Worm (Caenorhabditis elegans): Measurements from ENCODE around the gene T05A8.6.

Gene T05A8.6

ce11 chrII:2764664-2765063 lies 25.1 kb upstream of the T05A8.6 start, which contains the start of gene fbxb-108:
fbxb-108 (plus strand) TSS chrII:2764964.
- TF ChIP-seq W03F9.2 (tag; optimal IDR thresholded peaks at IDR 0.05) (no peak), dao-5 (tag; optimal IDR thresholded peaks at IDR 0.05) (no peak), him-1 (tag; optimal IDR thresholded peaks at IDR 0.05) (no peak)

ce11 chrII:2762108-2762507 lies 22.6 kb upstream of the T05A8.6 start, which contains the start of gene fbxb-106:
fbxb-106 (plus strand) TSS chrII:2762408.
- TF ChIP-seq him-1 (tag; optimal IDR thresholded peaks at IDR 0.05) = no peak
- TF ChIP-seq W03F9.2 (tag; optimal IDR thresholded peaks at IDR 0.05) = no peak
- TF ChIP-seq dao-5 (tag; optimal IDR thresholded peaks at IDR 0.05) = no peak

ce11 chrII:2758476-2758875 lies 19.0 kb upstream of the T05A8.6 start, which contains the start of gene fbxb-107:
fbxb-107 (plus strand) TSS chrII:2758772.
- no peak for TF ChIP-seq dao-5 (tag; optimal IDR thresholded peaks at IDR 0.05)
- no peak for TF ChIP-seq him-1 (tag; optimal IDR thresholded peaks at IDR 0.05)
- no peak for TF ChIP-seq W03F9.2 (tag; optimal IDR thresholded peaks at IDR 0.05)

- TF ChIP-seq dao-5 (tag; optimal IDR thresholded peaks at IDR 0.05) (no peak), W03F9.2 (tag; optimal IDR thresholded peaks at IDR 0.05) (no peak), him-1 (tag; optimal IDR thresholded peaks at IDR 0.05) (no peak)
Measured at ce11 chrII:2757954-2758353, 18.4 kb upstream of the T05A8.6 start, which contains the start of gene F29A7.8. F29A7.8 (minus strand) TSS chrII:2758054.

- TF ChIP-seq dao-5 (tag; optimal IDR thresholded peaks at IDR 0.05) (no peak), him-1 (tag; optimal IDR thresholded peaks at IDR 0.05) (no peak), W03F9.2 (tag; optimal IDR thresholded peaks at IDR 0.05) (no peak)
Measured at ce11 chrII:2756351-2756750, 16.8 kb upstream of the T05A8.6 start.

ce11 chrII:2754595-2754994 lies 15.1 kb upstream of the T05A8.6 start:
- TF ChIP-seq W03F9.2 (tag; optimal IDR thresholded peaks at IDR 0.05) = no peak
- TF ChIP-seq him-1 (tag; optimal IDR thresholded peaks at IDR 0.05) = no peak
- TF ChIP-seq dao-5 (tag; optimal IDR thresholded peaks at IDR 0.05) = no peak

- TF ChIP-seq dao-5 (tag; optimal IDR thresholded peaks at IDR 0.05) (no peak), W03F9.2 (tag; optimal IDR thresholded peaks at IDR 0.05) (no peak), him-1 (tag; optimal IDR thresholded peaks at IDR 0.05) (no peak)
Measured at ce11 chrII:2752999-2753398, 13.5 kb upstream of the T05A8.6 start, which contains the start of gene F29A7.3. F29A7.3 (plus strand) TSS chrII:2753299.

- TF ChIP-seq him-1 (tag; optimal IDR thresholded peaks at IDR 0.05) (no peak), W03F9.2 (tag; optimal IDR thresholded peaks at IDR 0.05) (peak; percentile 76), dao-5 (tag; optimal IDR thresholded peaks at IDR 0.05) (no peak)
Measured at ce11 chrII:2752536-2752935, 13.0 kb upstream of the T05A8.6 start, which contains the start of gene F29A7.6. F29A7.6 (minus strand) TSS chrII:2752611.

- TF ChIP-seq W03F9.2 (tag; optimal IDR thresholded peaks at IDR 0.05) (no peak), him-1 (tag; optimal IDR thresholded peaks at IDR 0.05) (no peak), dao-5 (tag; optimal IDR thresholded peaks at IDR 0.05) (no peak)
Measured at ce11 chrII:2751278-2751677, 11.8 kb upstream of the T05A8.6 start.

ce11 chrII:2749595-2750048 lies 10.1 kb upstream of the T05A8.6 start, which contains the start of gene F29A7.4:
F29A7.4 (plus strand) TSS chrII:2749998.
- TF ChIP-seq W03F9.2 (tag; optimal IDR thresholded peaks at IDR 0.05) (no peak), dao-5 (tag; optimal IDR thresholded peaks at IDR 0.05) (no peak), him-1 (tag; optimal IDR thresholded peaks at IDR 0.05) (no peak)

ce11 chrII:2747956-2748621 lies 8.6 kb upstream of the T05A8.6 start:
- TF ChIP-seq dao-5 (tag; optimal IDR thresholded peaks at IDR 0.05) = no peak
- peak; percentile 18 for TF ChIP-seq him-1 (tag; optimal IDR thresholded peaks at IDR 0.05)

- TF ChIP-seq dao-5 (tag; optimal IDR thresholded peaks at IDR 0.05) = no peak
- TF ChIP-seq him-1 (tag; optimal IDR thresholded peaks at IDR 0.05) = no peak
- no peak for TF ChIP-seq W03F9.2 (tag; optimal IDR thresholded peaks at IDR 0.05)
Measured at ce11 chrII:2742251-2742650, 2.7 kb upstream of the T05A8.6 start, which contains the start of gene T05A8.7. T05A8.7 (minus strand) TSS chrII:2742351.

ce11 chrII:2741405-2741804 lies 1.9 kb upstream of the T05A8.6 start:
- no peak for TF ChIP-seq dao-5 (tag; optimal IDR thresholded peaks at IDR 0.05)
- TF ChIP-seq W03F9.2 (tag; optimal IDR thresholded peaks at IDR 0.05) = no peak
- TF ChIP-seq him-1 (tag; optimal IDR thresholded peaks at IDR 0.05) = no peak

- no peak for TF ChIP-seq him-1 (tag; optimal IDR thresholded peaks at IDR 0.05)
- no peak for TF ChIP-seq dao-5 (tag; optimal IDR thresholded peaks at IDR 0.05)
- no peak for TF ChIP-seq W03F9.2 (tag; optimal IDR thresholded peaks at IDR 0.05)
Measured at ce11 chrII:2736938-2737337, 2.6 kb downstream of the T05A8.6 start.
